Worm (Caenorhabditis elegans): ENCODE results near the gene K07C5.13.

- TF ChIP-seq snpc-4 (tag; optimal IDR thresholded peaks at IDR 0.05) (no peak), nhr-28 (tag; optimal IDR thresholded peaks at IDR 0.05) (no peak), unc-62 (GFP tag; optimal IDR thresholded peaks at IDR 0.05) (no peak), nhr-25 (tag; optimal IDR thresholded peaks at IDR 0.05) (no peak), ceh-9 (tag; optimal IDR thresholded peaks at IDR 0.05) (no peak), nhr-77 (tag; optimal IDR thresholded peaks at IDR 0.05) (no peak), pha-4 (tag; optimal IDR thresholded peaks at IDR 0.05) (no peak), fos-1 (tag; optimal IDR thresholded peaks at IDR 0.05) (no peak), nhr-43 (tag; optimal IDR thresholded peaks at IDR 0.05; ENCODE audit: poor library complexity, severe bottlenecking) (no peak), unc-39 (tag; optimal IDR thresholded peaks at IDR 0.05) (no peak), jun-1 (tag; optimal IDR thresholded peaks at IDR 0.05) (no peak)
Measured at ce11 chrV:10339200-10339599, 2.7 kb upstream of the K07C5.13 start, which contains the start of gene K07C5.2.
